Worm (Caenorhabditis elegans) whole organism, mixed stage, embryonic: ENCODE results near the gene ugt-60.

Experiments
- M03D4.4 ChIP-seq: sonication (generic microtip); optimal IDR thresholded peaks from 2 replicates; lab custom pipeline; 2017; ENCODE audit warnings: mild to moderate bottlenecking, missing genetic modification characterization, missing compliant biosample characterization
- bed-3 ChIP-seq: fragments of 200-800 bp; sonication (Bioruptor generic); optimal IDR thresholded peaks from 3 replicates; lab custom pipeline; 2018; ENCODE audit warnings: mild to moderate bottlenecking, missing genetic modification characterization, moderate library complexity, missing compliant biosample characterization
- blmp-1 ChIP-seq: fragments of 150-350 bp; optimal IDR thresholded peaks from 2 replicates; lab custom pipeline; 2014; ENCODE audit warnings: missing biosample characterization, missing genetic modification characterization
- ceh-39 ChIP-seq: fragments of 150-350 bp; optimal IDR thresholded peaks from 2 replicates; lab custom pipeline; 2014; ENCODE audit warnings: missing biosample characterization, missing genetic modification characterization
- ceh-43 ChIP-seq: fragments of 200-800 bp; sonication (Bioruptor generic); optimal IDR thresholded peaks from 2 replicates; lab custom pipeline; 2018; ENCODE audit warnings: mild to moderate bottlenecking, missing genetic modification characterization, moderate library complexity, missing compliant biosample characterization
- ceh-83 ChIP-seq: fragments of 200-800 bp; sonication (Bioruptor generic); optimal IDR thresholded peaks from 2 replicates; lab custom pipeline; 2018; ENCODE audit warnings: mild to moderate bottlenecking, missing genetic modification characterization, missing compliant biosample characterization
- ces-1 ChIP-seq: fragments of 150-350 bp; optimal IDR thresholded peaks from 2 replicates; lab custom pipeline; 2014; ENCODE audit warnings: missing biosample characterization, missing genetic modification reagents, missing genetic modification characterization
- cnd-1 ChIP-seq: fragments of 200-800 bp; sonication (Bioruptor generic); optimal IDR thresholded peaks from 2 replicates; lab custom pipeline; 2018; ENCODE audit warnings: mild to moderate bottlenecking, missing genetic modification characterization, missing compliant biosample characterization
- drap-1 ChIP-seq: fragments of 200-800 bp; sonication (Bioruptor generic); optimal IDR thresholded peaks from 3 replicates; lab custom pipeline; 2018; ENCODE audit warnings: mild to moderate bottlenecking, missing genetic modification characterization, missing compliant biosample characterization
- elt-1 ChIP-seq: sonication (generic microtip); optimal IDR thresholded peaks from 2 replicates; lab custom pipeline; 2017; ENCODE audit warnings: missing genetic modification characterization, mild to moderate bottlenecking, missing compliant biosample characterization, antibody characterized with exemption, moderate library complexity, borderline replicate concordance; ENCODE audit not compliant: insufficient read depth
- elt-3 ChIP-seq: fragments of 150-350 bp; optimal IDR thresholded peaks from 2 replicates; lab custom pipeline; 2014; ENCODE audit warnings: missing biosample characterization, missing genetic modification characterization
- flh-1 ChIP-seq: fragments of 200-800 bp; sonication (Bioruptor generic); optimal IDR thresholded peaks from 2 replicates; lab custom pipeline; 2018; ENCODE audit warnings: mild to moderate bottlenecking, missing genetic modification characterization, moderate library complexity, missing compliant biosample characterization
- ham-2 ChIP-seq: fragments of 200-800 bp; sonication (Bioruptor generic); optimal IDR thresholded peaks from 2 replicates; lab custom pipeline; 2018; ENCODE audit warnings: mild to moderate bottlenecking, missing genetic modification characterization, missing compliant biosample characterization
- hlh-1 ChIP-seq: fragments of 150-350 bp; optimal IDR thresholded peaks from 2 replicates; lab custom pipeline; 2014; ENCODE audit warnings: missing biosample characterization, missing genetic modification reagents, missing genetic modification characterization
- lin-13 ChIP-seq: fragments of 150-350 bp; optimal IDR thresholded peaks from 2 replicates; lab custom pipeline; 2014; ENCODE audit warnings: missing biosample characterization, missing genetic modification characterization
- lin-32 ChIP-seq: fragments of 200-800 bp; sonication (Bioruptor generic); optimal IDR thresholded peaks from 2 replicates; lab custom pipeline; 2018; ENCODE audit warnings: mild to moderate bottlenecking, missing genetic modification characterization, missing compliant biosample characterization
- mep-1 ChIP-seq: fragments of 150-350 bp; optimal IDR thresholded peaks from 2 replicates; lab custom pipeline; 2017; ENCODE audit warnings: missing biosample characterization, missing genetic modification reagents, missing genetic modification characterization, inconsistent platforms
- mls-2 ChIP-seq: sonication (generic microtip); optimal IDR thresholded peaks from 2 replicates; lab custom pipeline; 2016; ENCODE audit warnings: mild to moderate bottlenecking, missing genetic modification characterization, moderate library complexity, missing compliant biosample characterization
- nhr-2 ChIP-seq: fragments of 150-350 bp; optimal IDR thresholded peaks from 2 replicates; lab custom pipeline; 2014; ENCODE audit warnings: missing biosample characterization, missing genetic modification characterization
- nhr-237 ChIP-seq: fragments of 150-350 bp; optimal IDR thresholded peaks from 2 replicates; lab custom pipeline; 2014; ENCODE audit warnings: missing biosample characterization, missing genetic modification characterization
- nhr-28 ChIP-seq: fragments of 150-350 bp; optimal IDR thresholded peaks from 2 replicates; lab custom pipeline; 2014; ENCODE audit warnings: missing biosample characterization, missing genetic modification characterization
- pha-4 ChIP-seq: fragments of 150-350 bp; optimal IDR thresholded peaks from 2 replicates; lab custom pipeline; 2018; ENCODE audit warnings: missing biosample characterization, missing genetic modification reagents, missing genetic modification characterization
- sem-2 ChIP-seq: fragments of 200-800 bp; sonication (Bioruptor generic); optimal IDR thresholded peaks from 2 replicates; lab custom pipeline; 2018; ENCODE audit warnings: mild to moderate bottlenecking, missing genetic modification characterization, missing compliant biosample characterization
- snpc-4 ChIP-seq: fragments of 150-350 bp; optimal IDR thresholded peaks from 2 replicates; lab custom pipeline; 2014; ENCODE audit warnings: missing biosample characterization, missing genetic modification characterization
- sptf-1 ChIP-seq: sonication (generic microtip); optimal IDR thresholded peaks from 2 replicates; lab custom pipeline; 2017; ENCODE audit warnings: mild to moderate bottlenecking, missing genetic modification characterization, moderate library complexity, missing compliant biosample characterization
- tbx-8 ChIP-seq: fragments of 200-800 bp; sonication (Bioruptor generic); optimal IDR thresholded peaks from 2 replicates; lab custom pipeline; 2018; ENCODE audit warnings: mild to moderate bottlenecking, missing genetic modification characterization, moderate library complexity, missing compliant biosample characterization
- unc-120 ChIP-seq: sonication (generic microtip); optimal IDR thresholded peaks from 2 replicates; lab custom pipeline; 2017; ENCODE audit warnings: missing genetic modification characterization, missing compliant biosample characterization; ENCODE audit not compliant: poor library complexity, severe bottlenecking
- unc-39 ChIP-seq: fragments of 150-350 bp; optimal IDR thresholded peaks from 2 replicates; lab custom pipeline; 2014; ENCODE audit warnings: missing biosample characterization, missing genetic modification characterization
- unc-62 ChIP-seq: fragments of 150-350 bp; optimal IDR thresholded peaks from 2 replicates; lab custom pipeline; 2014; ENCODE audit warnings: missing biosample characterization, missing genetic modification reagents, missing genetic modification characterization
- zip-8 ChIP-seq: fragments of 150-350 bp; optimal IDR thresholded peaks from 2 replicates; lab custom pipeline; 2014; ENCODE audit warnings: missing biosample characterization, missing genetic modification characterization
- ztf-11 ChIP-seq: fragments of 150-350 bp; optimal IDR thresholded peaks from 2 replicates; lab custom pipeline; 2014; ENCODE audit warnings: missing biosample characterization, missing genetic modification characterization

The ugt-60 gene

DNA sequence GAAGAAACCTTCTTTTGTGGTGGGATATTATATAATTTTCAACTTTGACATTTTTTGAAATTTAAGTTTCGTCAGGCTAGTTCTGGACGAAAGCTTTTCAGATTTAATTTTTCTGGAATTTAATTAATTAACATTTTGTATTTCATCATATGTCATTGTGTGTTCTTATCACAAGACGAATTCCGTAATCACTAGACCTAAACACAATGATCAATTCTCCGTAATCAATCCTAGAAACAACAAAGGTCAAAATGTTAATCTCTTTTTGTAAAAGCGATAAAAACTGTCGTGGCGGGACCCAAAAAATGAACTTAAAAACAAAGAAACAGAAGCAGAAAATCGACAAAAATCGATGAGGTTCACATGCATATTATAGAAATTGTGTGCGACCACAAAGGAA lies 35.9 kb upstream of the ugt-60 start:
- TF ChIP-seq pha-4 (tag; lab: Kevin White, UChicago) (no peak), unc-120 (tag; lab: Kevin White, UChicago) (no peak), cnd-1 (tag; lab: Kevin White, UChicago) (no peak), flh-1 (GFP tag; lab: Kevin White, UChicago) (no peak), mep-1 (tag; lab: Kevin White, UChicago) (no peak), hlh-1 (tag; lab: Kevin White, UChicago) (no peak), nhr-2 (tag; lab: Kevin White, UChicago) (no peak), ham-2 (no peak), M03D4.4 (tag; lab: Kevin White, UChicago) (no peak), elt-3 (tag; lab: Kevin White, UChicago) (no peak), unc-39 (tag; lab: Kevin White, UChicago) (no peak), ceh-39 (tag; lab: Kevin White, UChicago) (no peak), nhr-28 (no peak), drap-1 (no peak), ztf-11 (tag; lab: Kevin White, UChicago) (no peak), mls-2 (tag; lab: Kevin White, UChicago) (no peak), snpc-4 (tag; lab: Kevin White, UChicago) (no peak), unc-62 (GFP tag; lab: Kevin White, UChicago) (no peak)

DNA sequence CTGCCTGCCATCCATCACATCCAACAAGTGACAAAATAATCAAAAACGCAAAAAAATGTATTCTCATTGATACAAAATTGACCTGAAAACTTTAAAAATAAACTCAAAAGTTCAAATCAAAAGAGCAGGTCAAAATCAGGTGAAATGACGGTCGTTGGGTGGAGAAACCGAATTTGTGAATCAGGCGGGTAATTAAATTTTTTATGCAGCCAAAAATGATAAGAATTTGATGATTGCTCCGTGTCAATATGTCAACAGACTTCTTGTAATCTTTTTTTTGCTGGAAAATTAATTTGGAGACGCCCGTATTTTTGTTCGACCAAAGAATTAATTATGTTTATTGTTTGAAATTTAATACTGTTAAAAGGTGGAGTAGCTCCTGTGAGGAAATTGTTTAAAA lies 35.0 kb upstream of the ugt-60 start, which contains the start of gene ncx-6:
Gene ncx-6 (minus strand): TSS at position 88 of the 400 bp plus-strand sequence.
- TF ChIP-seq ceh-43 (GFP tag; lab: Kevin White, UChicago), result no peak
- no peak for TF ChIP-seq mls-2 (tag; lab: Kevin White, UChicago)
- no peak for TF ChIP-seq ceh-83 (GFP tag; lab: Kevin White, UChicago)
- no peak for TF ChIP-seq unc-120 (tag; lab: Kevin White, UChicago)
- no peak for TF ChIP-seq unc-62 (GFP tag; lab: Kevin White, UChicago)
- TF ChIP-seq ces-1 (GFP tag; lab: Kevin White, UChicago), result no peak
- no peak for TF ChIP-seq pha-4 (tag; lab: Kevin White, UChicago)
- TF ChIP-seq flh-1 (GFP tag; lab: Kevin White, UChicago), result no peak

DNA sequence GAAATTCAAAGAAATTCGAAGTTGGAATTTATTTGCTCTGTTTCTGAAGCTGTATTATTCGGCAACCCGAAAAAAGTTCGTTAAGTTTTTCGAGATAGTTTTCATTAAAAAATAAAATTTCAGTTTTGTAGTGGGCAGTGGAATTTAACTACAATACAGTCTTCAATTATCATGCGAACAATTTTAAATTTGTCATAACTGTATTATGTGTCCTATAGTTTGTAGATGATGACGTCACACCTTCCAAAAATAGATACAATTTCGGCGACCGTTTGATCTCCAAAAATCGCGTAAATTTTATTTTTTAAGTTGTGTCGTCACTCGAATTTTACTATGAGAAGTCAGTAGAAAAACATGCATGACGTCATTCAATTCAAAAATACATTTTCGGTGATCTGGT lies 34.3 kb upstream of the ugt-60 start:
- TF ChIP-seq zip-8 (tag; lab: Kevin White, UChicago) (peak; percentile 81), blmp-1 (no peak), unc-39 (tag; lab: Kevin White, UChicago) (no peak)
- TF ChIP-seq, all 35 proteins: peak for 1

DNA sequence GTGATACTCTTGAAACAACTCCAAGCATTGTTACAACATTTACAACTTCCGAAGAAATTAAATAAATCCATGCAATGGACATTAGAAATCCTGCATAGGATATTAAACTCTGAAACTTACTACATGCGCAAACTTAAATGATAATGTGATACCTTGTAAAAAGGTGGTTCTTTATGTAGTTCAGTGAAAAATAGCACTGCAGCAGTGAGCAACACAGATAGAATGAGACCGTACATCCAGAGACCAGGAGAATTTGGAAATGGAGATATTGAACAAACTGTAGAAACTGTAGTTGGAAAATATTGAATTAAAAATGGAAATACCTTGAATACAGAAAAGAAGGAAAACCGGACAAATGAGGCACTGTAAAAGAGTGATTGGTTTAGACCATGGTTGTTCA lies 32.3 kb upstream of the ugt-60 start:
- no peak for TF ChIP-seq lin-13
- no peak for TF ChIP-seq cnd-1 (tag; lab: Kevin White, UChicago)
- no peak for TF ChIP-seq ceh-83 (GFP tag; lab: Kevin White, UChicago)
- TF ChIP-seq elt-1 (tag; lab: Kevin White, UChicago), result no peak
- no peak for TF ChIP-seq drap-1
- TF ChIP-seq ceh-43 (GFP tag; lab: Kevin White, UChicago), result no peak
- no peak for TF ChIP-seq mls-2 (tag; lab: Kevin White, UChicago)
- TF ChIP-seq ham-2, result no peak
- TF ChIP-seq flh-1 (GFP tag; lab: Kevin White, UChicago), result no peak
- TF ChIP-seq tbx-8 (GFP tag; lab: Kevin White, UChicago), result no peak
- TF ChIP-seq unc-62 (GFP tag; lab: Kevin White, UChicago), result no peak
- no peak for TF ChIP-seq ces-1 (GFP tag; lab: Kevin White, UChicago)
- no peak for TF ChIP-seq mep-1 (tag; lab: Kevin White, UChicago)
- TF ChIP-seq ztf-11 (tag; lab: Kevin White, UChicago), result no peak
- no peak for TF ChIP-seq sptf-1 (tag; lab: Kevin White, UChicago)
- TF ChIP-seq bed-3 (GFP tag; lab: Kevin White, UChicago), result no peak
- no peak for TF ChIP-seq sem-2 (GFP tag; lab: Kevin White, UChicago)
- no peak for TF ChIP-seq lin-32
- TF ChIP-seq nhr-237 (tag; lab: Kevin White, UChicago), result no peak
